Worm (Caenorhabditis elegans): ENCODE measurements around the gene R148.3.

DNA sequence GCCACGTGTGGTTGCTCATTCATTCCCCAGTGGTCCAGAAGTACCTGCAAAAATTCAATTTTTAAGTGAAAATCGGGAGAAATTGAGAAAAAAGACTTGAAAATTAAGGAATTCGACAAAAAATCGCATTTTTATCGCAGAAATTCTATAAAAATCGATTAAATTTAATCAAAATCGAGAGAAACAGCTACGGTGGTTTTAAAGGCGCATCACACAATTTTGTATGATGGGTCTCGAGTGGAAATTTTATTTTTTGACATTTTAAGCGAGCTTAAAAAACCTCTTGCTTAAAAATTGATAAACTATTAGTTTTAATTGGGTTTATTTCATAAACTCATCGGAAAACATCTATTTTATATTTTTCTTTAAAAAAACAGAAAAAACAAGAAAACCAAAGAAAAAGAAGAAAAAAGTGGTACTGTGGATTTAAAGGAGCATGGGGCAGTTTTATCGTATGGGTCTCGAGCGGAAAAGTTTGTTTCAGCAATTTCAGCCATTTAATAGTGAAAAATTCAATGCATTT is 48.0 kb upstream of the R148.3 start, which contains the start of gene nipa-1:
- TF ChIP-seq ref-1 (GFP tag; conservative IDR thresholded peaks at IDR 0.05) (no peak), ztf-29 (GFP tag; IDR thresholded peaks at IDR 0.05) (no peak), tab-1 (GFP tag; IDR thresholded peaks at IDR 0.05) (no peak)
